Worm (Caenorhabditis elegans) whole organism, L2 larva: ENCODE results near the gene klp-17.

Source experiments
- Y55F3AM.14 ChIP-seq: fragments of 200-800 bp; sonication (Bioruptor generic); optimal IDR thresholded peaks from 2 replicates; lab custom pipeline; 2018; ENCODE audit warnings: mild to moderate bottlenecking, missing genetic modification characterization, missing compliant biosample characterization
- aly-2 ChIP-seq: fragments of 150-350 bp; optimal IDR thresholded peaks from 2 replicates; lab custom pipeline; 2014; ENCODE audit warnings: missing biosample characterization, missing genetic modification characterization
- ama-1 ChIP-seq: fragments of 150-350 bp; optimal IDR thresholded peaks from 2 replicates; lab custom pipeline; 2018; ENCODE audit warnings: inconsistent platforms
- blmp-1 ChIP-seq: sonication (generic microtip); optimal IDR thresholded peaks from 2 replicates; lab custom pipeline; 2017; ENCODE audit warnings: missing genetic modification characterization, mild to moderate bottlenecking, missing compliant biosample characterization, antibody characterized with exemption, moderate library complexity; ENCODE audit not compliant: insufficient read depth
- egl-27 ChIP-seq: sonication (generic microtip); optimal IDR thresholded peaks from 3 replicates; lab custom pipeline; 2017; ENCODE audit warnings: missing biosample characterization, missing genetic modification reagents, missing genetic modification characterization
- gmeb-1 ChIP-seq: fragments of 150-350 bp; optimal IDR thresholded peaks from 2 replicates; lab custom pipeline; 2014; ENCODE audit warnings: missing biosample characterization, missing genetic modification characterization
- lin-11 ChIP-seq: fragments of 150-350 bp; sonication (generic microtip); optimal IDR thresholded peaks from 2 replicates; lab custom pipeline; 2014; ENCODE audit warnings: missing biosample characterization, missing genetic modification characterization, inconsistent platforms, mixed read lengths
- lin-13 ChIP-seq: fragments of 150-350 bp; optimal IDR thresholded peaks from 2 replicates; lab custom pipeline; 2014; ENCODE audit warnings: missing biosample characterization, missing genetic modification reagents, missing genetic modification characterization
- lsy-2 ChIP-seq, 2 experiments: fragments of 150-350 bp in 1 of 2; sonication (generic microtip) in 1 of 2; optimal IDR thresholded peaks; 2 replicates each; lab custom pipeline; 2014 to 2017; ENCODE audit warnings: missing biosample characterization in 2 of 2, missing genetic modification characterization in 2 of 2
- nhr-12 ChIP-seq: fragments of 150-350 bp; optimal IDR thresholded peaks from 2 replicates; lab custom pipeline; 2014; ENCODE audit warnings: missing biosample characterization, missing genetic modification characterization
- nhr-23 ChIP-seq: fragments of 150-350 bp; optimal IDR thresholded peaks from 2 replicates; lab custom pipeline; 2014; ENCODE audit warnings: missing biosample characterization, missing genetic modification reagents, missing genetic modification characterization
- nhr-237 ChIP-seq: fragments of 150-350 bp; optimal IDR thresholded peaks from 2 replicates; lab custom pipeline; 2014; ENCODE audit warnings: missing biosample characterization, missing genetic modification characterization
- unc-39 ChIP-seq: fragments of 150-350 bp; optimal IDR thresholded peaks from 2 replicates; lab custom pipeline; 2014; ENCODE audit warnings: missing biosample characterization, missing genetic modification characterization
- ztf-1 ChIP-seq: fragments of 200-800 bp; sonication (Bioruptor generic); conservative IDR thresholded peaks from 2 replicates; pipeline ENCODE4 v1.3.6; 2022; ENCODE audit warnings: missing genetic modification characterization, missing compliant biosample characterization

ce11 chrII:11512921-11513320 is 45.5 kb upstream of the klp-17 start:
- TF ChIP-seq nhr-23 (no peak), nhr-12 (tag; lab: Kevin White, UChicago) (no peak), ama-1 (lab: Kevin White, UChicago) (no peak), egl-27 (tag; lab: Kevin White, UChicago) (no peak), aly-2 (tag; lab: Kevin White, UChicago) (no peak), nhr-237 (tag; lab: Kevin White, UChicago) (no peak), blmp-1 (tag; lab: Kevin White, UChicago) (no peak), lsy-2 (tag; optimal IDR thresholded peaks at IDR 0.05; lab: Kevin White, UChicago) (no peak), lin-13 (GFP tag; lab: Kevin White, UChicago) (no peak), unc-39 (no peak), lin-11 (tag; lab: Kevin White, UChicago) (no peak), ztf-1 (GFP tag; lab: Robert Waterston, UW) (no peak), Y55F3AM.14 (GFP tag; lab: Kevin White, UChicago) (no peak), gmeb-1 (tag; lab: Kevin White, UChicago) (no peak)
